Worm (Caenorhabditis elegans): ENCODE data around the gene rpn-9.

ce11 chrII:11238869-11239647, at the start of gene rpn-9, which contains the start of gene T06D8.9:
- TF ChIP-seq him-1 (tag; optimal IDR thresholded peaks at IDR 0.05) (no peak), W03F9.2 (tag; optimal IDR thresholded peaks at IDR 0.05) (peak; percentile 95)
